Worm (Caenorhabditis elegans): ENCODE measurements around the gene W08G11.3.
"Not testable (repeated sequence)": the region's sequence is repeated elsewhere in the genome, so short reads cannot be mapped to it uniquely, and the experiment has no call there.

The W08G11.3 gene

ce11 chrV:16367575-16367974 is at the start of gene W08G11.3:
Gene W08G11.3 (plus strand): TSS chrV:16367681.
- TF ChIP-seq nhr-11 (tag; optimal IDR thresholded peaks at IDR 0.05) (no peak), ama-1 (optimal IDR thresholded peaks at IDR 0.05) (peak; percentile 53)

DNA sequence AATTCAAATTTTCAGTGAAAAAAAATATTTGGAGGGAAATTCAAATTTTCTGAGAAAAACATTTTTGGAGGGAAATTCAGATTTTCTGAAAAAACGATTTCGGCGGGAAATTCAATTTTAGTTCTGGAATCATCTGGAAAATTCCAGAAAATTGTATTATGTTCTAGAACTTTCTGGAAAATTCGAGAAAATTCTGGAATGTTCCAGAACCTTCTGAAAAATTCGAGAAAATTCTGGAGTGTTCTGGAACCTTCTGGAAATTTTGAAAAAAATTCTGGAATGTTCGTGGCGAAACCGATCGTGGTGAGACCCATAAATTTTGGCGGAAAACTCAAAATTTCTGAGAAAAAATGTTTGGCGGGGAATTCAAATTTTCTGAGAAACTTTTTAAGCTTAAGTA is 45.3 kb upstream of the W08G11.3 start:
- TF ChIP-seq dve-1 (tag; optimal IDR thresholded peaks at IDR 0.05) (no peak), ets-4 (tag; optimal IDR thresholded peaks at IDR 0.05) (no peak), ceh-22 (tag; optimal IDR thresholded peaks at IDR 0.05) (no peak), ceh-2 (tag; optimal IDR thresholded peaks at IDR 0.05) (no peak), sox-2 (GFP tag; IDR thresholded peaks at IDR 0.05) (no peak), zip-5 (tag; optimal IDR thresholded peaks at IDR 0.05) (no peak)

DNA sequence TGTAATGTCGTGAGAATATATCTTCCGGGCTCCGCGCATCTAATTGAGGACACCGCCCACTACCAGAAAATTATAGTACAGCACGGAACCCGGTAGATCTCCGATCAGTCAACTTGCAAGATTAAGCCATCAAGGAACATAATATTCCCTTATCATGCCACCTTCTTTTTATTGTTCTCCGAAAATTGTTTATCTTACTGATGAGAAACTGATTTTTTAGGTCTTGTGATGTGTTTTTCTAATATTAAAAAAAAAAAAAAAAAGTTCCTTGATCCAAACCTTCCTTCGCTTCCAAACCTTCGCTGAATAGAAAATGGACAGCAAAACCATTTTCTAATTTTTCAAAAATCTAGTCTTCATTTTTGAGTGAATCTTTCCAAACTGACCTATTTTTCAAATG is 38.6 kb upstream of the W08G11.3 start, which contains the start of gene F57G8.7:
Gene F57G8.7, plus strand, starts transcription at position 301 of the 400 bp plus-strand sequence.
- no peak for TF ChIP-seq ceh-24 (tag; optimal IDR thresholded peaks at IDR 0.05)
- no peak for TF ChIP-seq ceh-6 (GFP tag; optimal IDR thresholded peaks at IDR 0.05)
- no peak for TF ChIP-seq tbx-2 (tag; optimal IDR thresholded peaks at IDR 0.05)
- no peak for TF ChIP-seq Y22D7AL.16 (tag; optimal IDR thresholded peaks at IDR 0.05)
- TF ChIP-seq elt-2 (tag; optimal IDR thresholded peaks at IDR 0.05) = no peak

- TF ChIP-seq nfya-1 (tag; optimal IDR thresholded peaks at IDR 0.05) (no peak), pha-4 (tag; optimal IDR thresholded peaks at IDR 0.05) (no peak), ceh-30 (tag; optimal IDR thresholded peaks at IDR 0.05) (no peak), fkh-6 (tag; optimal IDR thresholded peaks at IDR 0.05) (no peak), sox-2 (GFP tag; IDR thresholded peaks at IDR 0.05) (no peak), mec-3 (tag; optimal IDR thresholded peaks at IDR 0.05; ENCODE audit: borderline replicate concordance) (no peak)
Measured at ce11 chrV:16333412-16333811, 34.1 kb upstream of the W08G11.3 start, which contains the start of gene srh-167. Gene srh-167 (plus strand): TSS chrV:16333712.

DNA sequence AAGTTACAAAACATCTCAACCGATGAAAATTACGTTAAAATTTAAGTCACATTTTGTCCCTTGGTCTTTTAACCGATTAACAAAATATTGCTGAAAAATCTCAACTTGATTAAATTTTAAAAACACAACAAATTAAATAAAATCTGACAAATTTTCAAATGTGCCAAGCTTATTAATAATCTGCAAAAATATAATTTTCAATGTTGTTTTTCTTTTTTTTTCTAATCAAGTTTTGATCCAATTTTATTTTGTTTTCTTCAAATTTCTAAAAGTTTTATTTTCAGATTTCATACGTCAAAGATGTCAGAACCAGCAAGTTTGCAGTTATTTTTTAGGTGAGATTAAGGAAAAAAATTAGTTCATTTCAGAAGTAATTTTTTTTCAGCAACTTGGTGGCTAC is 31.2 kb upstream of the W08G11.3 start, which contains the start of gene srw-87:
Gene srw-87, plus strand, starts transcription at position 301 of the 400 bp plus-strand sequence.
- TF ChIP-seq sox-4 (tag; optimal IDR thresholded peaks at IDR 0.05) (no peak), ceh-9 (tag; optimal IDR thresholded peaks at IDR 0.05) (no peak), C08G9.2 (tag; optimal IDR thresholded peaks at IDR 0.05) (no peak), nfya-1 (tag; optimal IDR thresholded peaks at IDR 0.05) (no peak), ceh-18 (tag; optimal IDR thresholded peaks at IDR 0.05) (no peak), odd-2 (tag; optimal IDR thresholded peaks at IDR 0.05) (no peak), unc-55 (GFP tag; optimal IDR thresholded peaks at IDR 0.05) (no peak), npax-4 (tag; optimal IDR thresholded peaks at IDR 0.05) (no peak), pax-1 (tag; optimal IDR thresholded peaks at IDR 0.05) (no peak)

ce11 chrV:16338287-16339092 is 29.0 kb upstream of the W08G11.3 start, which contains the start of gene slc-9B.2:
Gene slc-9B.2 (plus strand): TSS chrV:16339042.
- not testable (repeated sequence) for TF ChIP-seq rnt-1 (tag; optimal IDR thresholded peaks at IDR 0.05); ceh-2 (tag; optimal IDR thresholded peaks at IDR 0.05); unc-3 (GFP tag; conservative IDR thresholded peaks at IDR 0.05); unc-3 (tag; optimal IDR thresholded peaks at IDR 0.05)

DNA sequence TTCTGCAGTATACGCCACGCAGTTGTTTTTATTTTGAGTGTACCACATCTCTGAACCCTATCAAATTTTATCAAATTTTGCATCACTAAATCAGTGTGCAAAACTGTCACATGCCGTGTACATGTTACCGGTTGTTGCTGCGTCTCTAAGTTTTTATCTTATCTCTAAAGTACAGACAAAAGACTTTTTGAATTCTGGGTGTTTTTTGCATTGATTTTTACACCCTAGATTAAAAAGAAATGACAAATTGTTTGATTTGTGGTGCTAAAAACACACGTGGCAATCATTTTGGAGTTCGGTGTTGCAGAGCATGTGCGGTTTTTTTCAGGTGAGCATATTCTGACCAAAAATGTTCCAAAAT is 25.2 kb upstream of the W08G11.3 start, which contains the start of gene nhr-193:
Gene nhr-193, plus strand, starts transcription at position 51 of the 361 bp plus-strand sequence.
- TF ChIP-seq elt-2 (tag; optimal IDR thresholded peaks at IDR 0.05) (peak; percentile 22), sdc-2 (tag; optimal IDR thresholded peaks at IDR 0.05) (no peak)

All from whole organism, late embryonic.